Worm (Caenorhabditis elegans): ENCODE data around the gene cox-14.

ce11 chrIII:10178552-10178951 lies 40.2 kb upstream of the cox-14 start:
- no peak for TF ChIP-seq hlh-8 (tag; optimal IDR thresholded peaks at IDR 0.05)
- TF ChIP-seq tbx-2 (tag; optimal IDR thresholded peaks at IDR 0.05) = no peak
- no peak for TF ChIP-seq Y22D7AL.16 (tag; optimal IDR thresholded peaks at IDR 0.05)
- no peak for TF ChIP-seq ceh-19 (GFP tag; optimal IDR thresholded peaks at IDR 0.05)
- no peak for TF ChIP-seq mec-3 (tag; optimal IDR thresholded peaks at IDR 0.05; ENCODE audit: borderline replicate concordance)
- no peak for TF ChIP-seq ets-4 (tag; optimal IDR thresholded peaks at IDR 0.05)
- no peak for TF ChIP-seq hlh-30 (tag; optimal IDR thresholded peaks at IDR 0.05; ENCODE audit: insufficient read depth)
- TF ChIP-seq pqm-1 (tag; optimal IDR thresholded peaks at IDR 0.05) = no peak
- no peak for TF ChIP-seq npax-4 (tag; optimal IDR thresholded peaks at IDR 0.05)
- no peak for TF ChIP-seq odd-2 (tag; optimal IDR thresholded peaks at IDR 0.05)
- TF ChIP-seq fkh-6 (tag; optimal IDR thresholded peaks at IDR 0.05) = no peak
- no peak for TF ChIP-seq nfya-1 (tag; optimal IDR thresholded peaks at IDR 0.05)
